Worm (Caenorhabditis elegans) whole organism, mixed stage, embryonic: Measurements from ENCODE around the gene F47B7.3.

Experiments used
- M03D4.4 ChIP-seq: sonication (generic microtip); optimal IDR thresholded peaks from 2 replicates; lab custom pipeline; 2017; ENCODE audit warnings: mild to moderate bottlenecking, missing genetic modification characterization, missing compliant biosample characterization
- blmp-1 ChIP-seq: fragments of 150-350 bp; optimal IDR thresholded peaks from 2 replicates; lab custom pipeline; 2014; ENCODE audit warnings: missing biosample characterization, missing genetic modification characterization
- elt-3 ChIP-seq: fragments of 150-350 bp; optimal IDR thresholded peaks from 2 replicates; lab custom pipeline; 2014; ENCODE audit warnings: missing biosample characterization, missing genetic modification characterization
- ham-2 ChIP-seq: fragments of 200-800 bp; sonication (Bioruptor generic); optimal IDR thresholded peaks from 2 replicates; lab custom pipeline; 2018; ENCODE audit warnings: mild to moderate bottlenecking, missing genetic modification characterization, missing compliant biosample characterization
- lin-13 ChIP-seq: fragments of 150-350 bp; optimal IDR thresholded peaks from 2 replicates; lab custom pipeline; 2014; ENCODE audit warnings: missing biosample characterization, missing genetic modification characterization
- mls-2 ChIP-seq: sonication (generic microtip); optimal IDR thresholded peaks from 2 replicates; lab custom pipeline; 2016; ENCODE audit warnings: mild to moderate bottlenecking, missing genetic modification characterization, moderate library complexity, missing compliant biosample characterization
- nhr-12 ChIP-seq: fragments of 150-350 bp; optimal IDR thresholded peaks from 2 replicates; lab custom pipeline; 2014; ENCODE audit warnings: missing biosample characterization, missing genetic modification characterization
- nhr-237 ChIP-seq: fragments of 150-350 bp; optimal IDR thresholded peaks from 2 replicates; lab custom pipeline; 2014; ENCODE audit warnings: missing biosample characterization, missing genetic modification characterization
- nhr-76 ChIP-seq: sonication (generic microtip); optimal IDR thresholded peaks from 2 replicates; lab custom pipeline; 2017; ENCODE audit warnings: missing biosample characterization, missing genetic modification characterization
- pha-4 ChIP-seq: fragments of 150-350 bp; optimal IDR thresholded peaks from 2 replicates; lab custom pipeline; 2018; ENCODE audit warnings: missing biosample characterization, missing genetic modification reagents, missing genetic modification characterization
- unc-120 ChIP-seq: sonication (generic microtip); optimal IDR thresholded peaks from 2 replicates; lab custom pipeline; 2017; ENCODE audit warnings: missing genetic modification characterization, missing compliant biosample characterization; ENCODE audit not compliant: poor library complexity, severe bottlenecking
- zip-8 ChIP-seq: fragments of 150-350 bp; optimal IDR thresholded peaks from 2 replicates; lab custom pipeline; 2014; ENCODE audit warnings: missing biosample characterization, missing genetic modification characterization
- ztf-11 ChIP-seq: fragments of 150-350 bp; optimal IDR thresholded peaks from 2 replicates; lab custom pipeline; 2014; ENCODE audit warnings: missing biosample characterization, missing genetic modification characterization

- TF ChIP-seq elt-3 (tag; lab: Kevin White, UChicago) (no peak), ham-2 (GFP tag; lab: Kevin White, UChicago) (no peak), ztf-11 (tag; lab: Kevin White, UChicago) (no peak), blmp-1 (tag; lab: Kevin White, UChicago) (no peak), lin-13 (tag; lab: Kevin White, UChicago) (no peak), nhr-76 (tag; lab: Kevin White, UChicago) (no peak), nhr-237 (tag; lab: Kevin White, UChicago) (no peak), nhr-12 (tag; lab: Kevin White, UChicago) (no peak), unc-120 (tag; lab: Kevin White, UChicago) (no peak), zip-8 (tag; lab: Kevin White, UChicago) (no peak), pha-4 (tag; lab: Kevin White, UChicago) (no peak), mls-2 (tag; lab: Kevin White, UChicago) (no peak), M03D4.4 (tag; lab: Kevin White, UChicago) (no peak)
Measured at ce11 chrX:3715835-3716234, 48.4 kb downstream of the F47B7.3 start.
